Worm (Caenorhabditis elegans) whole organism, young adult: ENCODE data around the gene gfrp-1.

Experiments
- B0261.1 ChIP-seq: sonication (generic microtip); optimal IDR thresholded peaks from 2 replicates; lab custom pipeline; 2016; ENCODE audit warnings: mild to moderate bottlenecking, missing genetic modification characterization, moderate library complexity, missing compliant biosample characterization
- athp-1 ChIP-seq: sonication (generic microtip); optimal IDR thresholded peaks from 2 replicates; lab custom pipeline; 2017; ENCODE audit warnings: mild to moderate bottlenecking, missing genetic modification characterization, missing compliant biosample characterization
- attf-6 ChIP-seq: fragments of 200-800 bp; sonication (Bioruptor generic); IDR thresholded peaks from 2 replicates; pipeline ENCODE4 v1.3.6; 2022; ENCODE audit warnings: missing genetic modification reagents, missing genetic modification characterization, missing compliant biosample characterization
- cebp-1 ChIP-seq, 2 experiments: fragments of 200-800 bp in 1 of 2; sonication (Bioruptor generic) in 1 of 2; sonication (generic microtip) in 1 of 2; IDR thresholded peaks in 1 of 2; optimal IDR thresholded peaks in 1 of 2; 2 replicates each; pipeline versions ENCODE4 v1.3.6 to Lab custom; 2017 to 2022; ENCODE audit warnings: missing compliant biosample characterization in 2 of 2, missing genetic modification characterization in 2 of 2, mild to moderate bottlenecking in 1 of 2, missing genetic modification reagents in 1 of 2, moderate library complexity in 1 of 2
- dpl-1 ChIP-seq: fragments of 150-350 bp; optimal IDR thresholded peaks from 2 replicates; lab custom pipeline; 2014; ENCODE audit warnings: missing biosample characterization, missing genetic modification reagents, missing genetic modification characterization
- efl-1 ChIP-seq: fragments of 150-350 bp; optimal IDR thresholded peaks from 2 replicates; lab custom pipeline; 2014; ENCODE audit warnings: missing biosample characterization, missing genetic modification reagents, missing genetic modification characterization
- lsy-27 ChIP-seq: sonication (generic microtip); optimal IDR thresholded peaks from 2 replicates; lab custom pipeline; 2017; ENCODE audit warnings: missing genetic modification characterization, mild to moderate bottlenecking, missing compliant biosample characterization, antibody characterized with exemption, missing genotype, borderline replicate concordance; ENCODE audit not compliant: insufficient read depth
- madf-8 ChIP-seq: fragments of 200-800 bp; sonication (Bioruptor generic); conservative IDR thresholded peaks from 2 replicates; pipeline ENCODE4 v1.3.6; 2022; ENCODE audit warnings: missing genetic modification reagents, missing genetic modification characterization, missing compliant biosample characterization
- rcor-1 ChIP-seq: fragments of 200-800 bp; sonication (Bioruptor generic); IDR thresholded peaks from 2 replicates; pipeline ENCODE4 v1.3.6; 2022; ENCODE audit warnings: missing genetic modification reagents, missing genetic modification characterization, missing compliant biosample characterization
- sptf-2 ChIP-seq: fragments of 200-800 bp; sonication (Bioruptor generic); optimal IDR thresholded peaks from 2 replicates; lab custom pipeline; 2018; ENCODE audit warnings: mild to moderate bottlenecking, missing genetic modification characterization, missing compliant biosample characterization
- unc-62 ChIP-seq: fragments of 150-350 bp; optimal IDR thresholded peaks from 2 replicates; lab custom pipeline; 2014; ENCODE audit warnings: missing biosample characterization, missing genetic modification reagents, missing genetic modification characterization
- zfh-2 ChIP-seq: fragments of 200-800 bp; sonication (Bioruptor generic); conservative IDR thresholded peaks from 2 replicates; pipeline ENCODE4 v1.3.6; 2022; ENCODE audit warnings: missing genetic modification reagents, missing genetic modification characterization, missing compliant biosample characterization

- no peak for TF ChIP-seq unc-62 (GFP tag; lab: Kevin White, UChicago)
- TF ChIP-seq B0261.1 (tag; lab: Kevin White, UChicago), result no peak
- TF ChIP-seq cebp-1 (GFP tag; IDR thresholded peaks at IDR 0.05; lab: Robert Waterston, UW), result no peak
- TF ChIP-seq cebp-1 (tag; optimal IDR thresholded peaks at IDR 0.05; lab: Kevin White, UChicago), result no peak
- no peak for TF ChIP-seq madf-8
- no peak for TF ChIP-seq rcor-1 (GFP tag; lab: Robert Waterston, UW)
- no peak for TF ChIP-seq sptf-2 (GFP tag; lab: Kevin White, UChicago)
- no peak for TF ChIP-seq athp-1
- TF ChIP-seq zfh-2, result no peak
- TF ChIP-seq dpl-1, result no peak
- TF ChIP-seq efl-1, result no peak
- no peak for TF ChIP-seq attf-6 (GFP tag; lab: Robert Waterston, UW)
- TF ChIP-seq lsy-27 (tag; lab: Kevin White, UChicago), result no peak
Measured at ce11 chrIV:207885-208284, 4.5 kb downstream of the gfrp-1 start, which contains the start of gene Y38C1AA.1.
